ENCODE assay signal across 1 worm cellular context in genomic region chrV:16640366-16640765, ce11.
TF ChIP-seq lines count a peak whose summit lies in the region.

No protein-coding gene starts in this region.

TF ChIP-seq in whole organism, young adult, 124 proteins besides CTCF, POLR2A, EP300 and RAD21 (continued from another document):
- TF ChIP-seq lin-40 (tag; optimal IDR thresholded peaks at IDR 0.05; lab: Kevin White, UChicago) (no peak), B0019.2 (GFP tag; conservative IDR thresholded peaks at IDR 0.05; lab: Robert Waterston, UW) (no peak), gei-17 (GFP tag; optimal IDR thresholded peaks at IDR 0.05; lab: Kevin White, UChicago) (no peak), ztf-28 (GFP tag; IDR thresholded peaks at IDR 0.05; lab: Robert Waterston, UW) (no peak), zim-3 (tag; optimal IDR thresholded peaks at IDR 0.05; lab: Kevin White, UChicago) (no peak), B0336.3 (GFP tag; IDR thresholded peaks at IDR 0.05; lab: Robert Waterston, UW) (no peak), nhr-179 (tag; optimal IDR thresholded peaks at IDR 0.05; lab: Kevin White, UChicago) (no peak), Y53G8AR.9 (GFP tag; conservative IDR thresholded peaks at IDR 0.05; lab: Robert Waterston, UW) (no peak), lin-54 (GFP tag; optimal IDR thresholded peaks at IDR 0.05; lab: Kevin White, UChicago) (peak; percentile 16), die-1 (tag; optimal IDR thresholded peaks at IDR 0.05; lab: Kevin White, UChicago) (peak; percentile 69), him-1 (tag; optimal IDR thresholded peaks at IDR 0.05; lab: Kevin White, UChicago) (peak; percentile 71), F22D6.2 (tag; optimal IDR thresholded peaks at IDR 0.05; lab: Kevin White, UChicago) (no peak), F49E8.2 (tag; optimal IDR thresholded peaks at IDR 0.05; lab: Kevin White, UChicago; ENCODE audit: insufficient read depth) (peak; percentile 10), efl-1 (GFP tag; optimal IDR thresholded peaks at IDR 0.05; lab: Kevin White, UChicago) (no peak), Y56A3A.18 (GFP tag; IDR thresholded peaks at IDR 0.05; lab: Robert Waterston, UW) (0 out of 2 replicates have a peak, but pooled peaks have one; percentile 53), chd-7 (tag; optimal IDR thresholded peaks at IDR 0.05; lab: Kevin White, UChicago) (peak; percentile 22), dpff-1 (tag; optimal IDR thresholded peaks at IDR 0.05; lab: Kevin White, UChicago) (no peak), akir-1 (GFP tag; optimal IDR thresholded peaks at IDR 0.05; lab: Kevin White, UChicago) (no peak), let-607 (tag; optimal IDR thresholded peaks at IDR 0.05; lab: Kevin White, UChicago) (no peak), somi-1 (GFP tag; optimal IDR thresholded peaks at IDR 0.05; lab: Kevin White, UChicago) (no peak), F57C9.4 (tag; optimal IDR thresholded peaks at IDR 0.05; lab: Kevin White, UChicago) (no peak), sptf-2 (GFP tag; optimal IDR thresholded peaks at IDR 0.05; lab: Kevin White, UChicago) (no peak), lir-1 (GFP tag; conservative IDR thresholded peaks at IDR 0.05; lab: Robert Waterston, UW) (no peak), let-526 (GFP tag; IDR thresholded peaks at IDR 0.05; lab: Robert Waterston, UW) (no peak), snpc-4 (GFP tag; optimal IDR thresholded peaks at IDR 0.05; lab: Kevin White, UChicago) (peak; percentile 63), snpc-4 (tag; optimal IDR thresholded peaks at IDR 0.05; lab: Kevin White, UChicago) (peak in 2 of 4 experiments; percentile 18 to 83), nhr-27 (tag; optimal IDR thresholded peaks at IDR 0.05; lab: Kevin White, UChicago) (no peak), ets-4 (GFP tag; optimal IDR thresholded peaks at IDR 0.05; lab: Kevin White, UChicago) (no peak), rpc-1 (optimal IDR thresholded peaks at IDR 0.05; lab: Kevin White, UChicago) (peak; percentile 70), rpc-1 (tag; optimal IDR thresholded peaks at IDR 0.05; lab: Kevin White, UChicago) (peak; percentile 85), attf-6 (GFP tag; IDR thresholded peaks at IDR 0.05; lab: Robert Waterston, UW) (peak; percentile 83), C06A6.2 (GFP tag; conservative IDR thresholded peaks at IDR 0.05; lab: Robert Waterston, UW) (no peak), ceh-100 (GFP tag; IDR thresholded peaks at IDR 0.05; lab: Robert Waterston, UW) (no peak), ztf-22 (GFP tag; optimal IDR thresholded peaks at IDR 0.05; lab: Kevin White, UChicago) (no peak), madf-3 (GFP tag; IDR thresholded peaks at IDR 0.05; lab: Robert Waterston, UW) (no peak), D2030.7 (GFP tag; IDR thresholded peaks at IDR 0.05; lab: Robert Waterston, UW) (peak; percentile 37; the same call in 1 of the 2 replicates), attf-5 (GFP tag; optimal IDR thresholded peaks at IDR 0.05; lab: Kevin White, UChicago) (no peak), ceh-91 (GFP tag; IDR thresholded peaks at IDR 0.05; lab: Robert Waterston, UW) (no peak), unc-62 (GFP tag; optimal IDR thresholded peaks at IDR 0.05; lab: Kevin White, UChicago) (no peak), F57A8.1 (GFP tag; optimal IDR thresholded peaks at IDR 0.05; lab: Kevin White, UChicago) (no peak), dox-1 (GFP tag; IDR thresholded peaks at IDR 0.05; lab: Robert Waterston, UW) (peak; percentile 72), cebp-2 (GFP tag; IDR thresholded peaks at IDR 0.05; lab: Robert Waterston, UW) (0 out of 2 replicates have a peak, but pooled peaks have one; percentile 77), mel-28 (tag; optimal IDR thresholded peaks at IDR 0.05; lab: Kevin White, UChicago; ENCODE audit: borderline replicate concordance) (no peak), xnd-1 (tag; optimal IDR thresholded peaks at IDR 0.05; lab: Kevin White, UChicago) (no peak), T26A5.8 (tag; optimal IDR thresholded peaks at IDR 0.05; lab: Kevin White, UChicago) (no peak), ceh-27 (GFP tag; optimal IDR thresholded peaks at IDR 0.05; lab: Kevin White, UChicago) (no peak), mes-4 (tag; optimal IDR thresholded peaks at IDR 0.05; lab: Kevin White, UChicago) (no peak), nfyb-1 (GFP tag; IDR thresholded peaks at IDR 0.05; lab: Robert Waterston, UW) (peak; percentile 70), Y95B8A.8 (GFP tag; IDR thresholded peaks at IDR 0.05; lab: Robert Waterston, UW) (no peak), F37B4.10 (GFP tag; IDR thresholded peaks at IDR 0.05; lab: Robert Waterston, UW) (no peak), ztf-25 (GFP tag; IDR thresholded peaks at IDR 0.05; lab: Robert Waterston, UW) (no peak), snpc-1.3 (tag; optimal IDR thresholded peaks at IDR 0.05; lab: Kevin White, UChicago; ENCODE audit: insufficient read depth) (no peak), zfh-2 (GFP tag; conservative IDR thresholded peaks at IDR 0.05; lab: Robert Waterston, UW) (no peak), ztf-6 (GFP tag; IDR thresholded peaks at IDR 0.05; lab: Robert Waterston, UW) (no peak), K11D2.4 (GFP tag; IDR thresholded peaks at IDR 0.05; lab: Robert Waterston, UW) (no peak), hrde-1 (tag; optimal IDR thresholded peaks at IDR 0.05; lab: Kevin White, UChicago; ENCODE audit: borderline replicate concordance) (peak; percentile 22), B0261.1 (tag; optimal IDR thresholded peaks at IDR 0.05; lab: Kevin White, UChicago) (peak; percentile 79), athp-1 (tag; optimal IDR thresholded peaks at IDR 0.05; lab: Kevin White, UChicago) (peak; percentile 7), snpc-3.4 (tag; optimal IDR thresholded peaks at IDR 0.05; lab: Kevin White, UChicago) (peak; percentile 39), ceh-40 (GFP tag; IDR thresholded peaks at IDR 0.05; lab: Robert Waterston, UW) (no peak), nhr-80 (tag; optimal IDR thresholded peaks at IDR 0.05; lab: Kevin White, UChicago) (peak; percentile 5), F55B11.4 (tag; optimal IDR thresholded peaks at IDR 0.05; lab: Kevin White, UChicago; ENCODE audit: borderline replicate concordance, insufficient read depth) (no peak), snpc-1.1 (tag; optimal IDR thresholded peaks at IDR 0.05; lab: Kevin White, UChicago; ENCODE audit: insufficient read depth) (peak; percentile 51), cebp-1 (GFP tag; IDR thresholded peaks at IDR 0.05; lab: Robert Waterston, UW) (no peak), cebp-1 (tag; optimal IDR thresholded peaks at IDR 0.05; lab: Kevin White, UChicago) (no peak), egrh-3 (GFP tag; IDR thresholded peaks at IDR 0.05; lab: Robert Waterston, UW) (no peak), sdz-38 (tag; optimal IDR thresholded peaks at IDR 0.05; lab: Kevin White, UChicago) (no peak), Y53F4B.3 (GFP tag; IDR thresholded peaks at IDR 0.05; lab: Robert Waterston, UW) (no peak), ceh-79 (tag; optimal IDR thresholded peaks at IDR 0.05; lab: Kevin White, UChicago) (no peak), lsl-1 (GFP tag; optimal IDR thresholded peaks at IDR 0.05; lab: Kevin White, UChicago) (no peak), tlf-1 (GFP tag; optimal IDR thresholded peaks at IDR 0.05; lab: Kevin White, UChicago) (no peak), Y79H2A.3 (GFP tag; conservative IDR thresholded peaks at IDR 0.05; lab: Robert Waterston, UW) (no peak), repo-1 (tag; optimal IDR thresholded peaks at IDR 0.05; lab: Kevin White, UChicago) (no peak)
